Fruit fly (Drosophila melanogaster) S2 (cell line): ENCODE data around the gene GlnRS.

Source experiments
- CG8478 ChIP-seq: fragments of >200 bp; optimal IDR thresholded peaks from 2 replicates; lab custom pipeline; 2018
- CTCF ChIP-seq, 2 experiments: fragments of >200 bp; optimal IDR thresholded peaks; 2 replicates each; lab custom pipeline; 2018

dm6 chr3R:25302239-25302638, 36.7 kb upstream of the GlnRS start, which contains the start of gene CG31370:
- TF ChIP-seq CG8478 (lab: Kevin White, UChicago): no peak
- no peak for TF ChIP-seq CTCF (optimal IDR thresholded peaks at IDR 0.05; lab: Kevin White, UChicago)
